Worm (Caenorhabditis elegans) whole organism, mixed stage, embryonic: ENCODE measurements around the gene ZK673.5.

Experiments used
- bed-3 ChIP-seq: fragments of 200-800 bp; sonication (Bioruptor generic); optimal IDR thresholded peaks from 3 replicates; lab custom pipeline; 2018; ENCODE audit warnings: mild to moderate bottlenecking, missing genetic modification characterization, moderate library complexity, missing compliant biosample characterization
- blmp-1 ChIP-seq: fragments of 150-350 bp; optimal IDR thresholded peaks from 2 replicates; lab custom pipeline; 2014; ENCODE audit warnings: missing biosample characterization, missing genetic modification characterization
- elt-1 ChIP-seq: sonication (generic microtip); optimal IDR thresholded peaks from 2 replicates; lab custom pipeline; 2017; ENCODE audit warnings: missing genetic modification characterization, mild to moderate bottlenecking, missing compliant biosample characterization, antibody characterized with exemption, moderate library complexity, borderline replicate concordance; ENCODE audit not compliant: insufficient read depth
- lin-32 ChIP-seq: fragments of 200-800 bp; sonication (Bioruptor generic); optimal IDR thresholded peaks from 2 replicates; lab custom pipeline; 2018; ENCODE audit warnings: mild to moderate bottlenecking, missing genetic modification characterization, missing compliant biosample characterization
- lsy-2 ChIP-seq: fragments of 150-350 bp; optimal IDR thresholded peaks from 2 replicates; lab custom pipeline; 2014; ENCODE audit warnings: missing biosample characterization, missing genetic modification characterization
- mab-5 ChIP-seq: fragments of 150-350 bp; optimal IDR thresholded peaks from 2 replicates; lab custom pipeline; 2014; ENCODE audit warnings: missing biosample characterization, missing genetic modification characterization
- nhr-2 ChIP-seq: fragments of 150-350 bp; optimal IDR thresholded peaks from 2 replicates; lab custom pipeline; 2014; ENCODE audit warnings: missing biosample characterization, missing genetic modification characterization
- nhr-28 ChIP-seq: fragments of 150-350 bp; optimal IDR thresholded peaks from 2 replicates; lab custom pipeline; 2014; ENCODE audit warnings: missing biosample characterization, missing genetic modification characterization
- snpc-4 ChIP-seq: fragments of 150-350 bp; optimal IDR thresholded peaks from 2 replicates; lab custom pipeline; 2014; ENCODE audit warnings: missing biosample characterization, missing genetic modification characterization
- sptf-1 ChIP-seq: sonication (generic microtip); optimal IDR thresholded peaks from 2 replicates; lab custom pipeline; 2017; ENCODE audit warnings: mild to moderate bottlenecking, missing genetic modification characterization, moderate library complexity, missing compliant biosample characterization
- tbx-8 ChIP-seq: fragments of 200-800 bp; sonication (Bioruptor generic); optimal IDR thresholded peaks from 2 replicates; lab custom pipeline; 2018; ENCODE audit warnings: mild to moderate bottlenecking, missing genetic modification characterization, moderate library complexity, missing compliant biosample characterization
- unc-39 ChIP-seq: fragments of 150-350 bp; optimal IDR thresholded peaks from 2 replicates; lab custom pipeline; 2014; ENCODE audit warnings: missing biosample characterization, missing genetic modification characterization
- unc-62 ChIP-seq: fragments of 150-350 bp; optimal IDR thresholded peaks from 2 replicates; lab custom pipeline; 2014; ENCODE audit warnings: missing biosample characterization, missing genetic modification reagents, missing genetic modification characterization

ce11 chrII:10471247-10471646 is 9.9 kb downstream of the ZK673.5 start, which contains the start of gene ZK666.1:
- no peak for TF ChIP-seq unc-39 (tag; lab: Kevin White, UChicago)
- no peak for TF ChIP-seq lsy-2
- TF ChIP-seq tbx-8: no peak
- no peak for TF ChIP-seq blmp-1 (tag; lab: Kevin White, UChicago)
- no peak for TF ChIP-seq sptf-1 (tag; lab: Kevin White, UChicago)
- no peak for TF ChIP-seq mab-5 (tag; lab: Kevin White, UChicago)
- no peak for TF ChIP-seq nhr-28
- TF ChIP-seq lin-32 (GFP tag; lab: Kevin White, UChicago): no peak
- TF ChIP-seq snpc-4: no peak
- TF ChIP-seq bed-3: no peak
- TF ChIP-seq elt-1 (tag; lab: Kevin White, UChicago): no peak
- no peak for TF ChIP-seq nhr-2 (tag; lab: Kevin White, UChicago)
- no peak for TF ChIP-seq unc-62
